Worm (Caenorhabditis elegans): ENCODE measurements around the gene fzr-1.

Gene fzr-1

DNA sequence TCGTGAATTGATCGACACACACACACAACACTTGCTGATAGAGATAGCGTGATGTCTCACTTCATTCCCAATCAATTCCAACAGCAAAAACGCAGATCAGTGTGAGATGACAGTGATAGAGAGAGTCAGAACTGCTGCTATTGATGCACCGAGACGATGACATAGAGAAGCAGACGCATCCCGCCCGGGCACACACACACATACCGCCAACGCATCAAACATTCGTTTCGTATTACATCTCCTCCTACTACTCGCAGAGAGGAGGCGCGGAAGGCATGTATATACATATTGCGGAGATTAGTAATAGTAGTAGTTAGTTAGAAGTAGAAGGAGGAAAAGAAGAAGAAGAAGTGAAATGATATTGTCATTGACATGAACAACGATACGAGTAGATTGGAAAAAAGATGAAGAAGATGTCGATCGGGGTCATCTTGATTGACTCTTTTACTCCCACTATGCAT is 24.8 kb downstream of the fzr-1 start (continued):
- TF ChIP-seq jun-1 (tag; optimal IDR thresholded peaks at IDR 0.05) (peak; percentile 57), nhr-11 (tag; optimal IDR thresholded peaks at IDR 0.05) (no peak), pqm-1 (tag; optimal IDR thresholded peaks at IDR 0.05) (peak; percentile 44), ztf-11 (tag; optimal IDR thresholded peaks at IDR 0.05) (no peak), ztf-4 (tag; optimal IDR thresholded peaks at IDR 0.05) (no peak), ceh-28 (tag; optimal IDR thresholded peaks at IDR 0.05) (peak; percentile 74), ceh-9 (tag; optimal IDR thresholded peaks at IDR 0.05) (no peak), fkh-2 (tag; optimal IDR thresholded peaks at IDR 0.05) (no peak), nhr-12 (tag; optimal IDR thresholded peaks at IDR 0.05) (no peak), nfya-1 (tag; optimal IDR thresholded peaks at IDR 0.05; ENCODE audit: insufficient read depth) (peak; percentile 40), egl-5 (tag; optimal IDR thresholded peaks at IDR 0.05) (no peak), sea-2 (GFP tag; optimal IDR thresholded peaks at IDR 0.05) (no peak), unc-39 (tag; optimal IDR thresholded peaks at IDR 0.05) (no peak)

DNA sequence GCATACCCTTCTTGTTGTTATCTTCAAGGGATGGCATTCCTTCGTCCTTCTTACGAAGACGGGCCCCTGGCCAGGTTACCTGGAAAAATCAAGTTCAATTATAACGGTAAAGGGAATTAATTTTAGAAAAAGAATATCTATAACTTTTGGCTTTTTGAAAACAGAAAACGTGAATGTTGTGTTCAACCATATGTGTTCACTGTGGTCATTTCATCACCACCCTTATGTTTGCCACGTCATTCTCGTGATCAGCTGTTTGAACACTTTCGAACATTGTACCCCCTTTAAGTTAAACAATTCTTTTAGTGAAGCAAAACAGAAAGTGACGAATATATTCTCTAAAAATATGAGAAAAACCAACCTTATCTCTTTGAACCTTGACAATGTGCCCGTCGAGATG is 25.5 kb downstream of the fzr-1 start:
- TF ChIP-seq zag-1 (tag; optimal IDR thresholded peaks at IDR 0.05), result no peak
- TF ChIP-seq pha-4 (tag; optimal IDR thresholded peaks at IDR 0.05), result peak; percentile 52
- TF ChIP-seq nhr-25 (tag; optimal IDR thresholded peaks at IDR 0.05), result no peak
- no peak for TF ChIP-seq egl-5 (tag; optimal IDR thresholded peaks at IDR 0.05)
- peak; percentile 42 for TF ChIP-seq ama-1 (optimal IDR thresholded peaks at IDR 0.05)
- TF ChIP-seq mml-1 (tag; optimal IDR thresholded peaks at IDR 0.05), result no peak
- TF ChIP-seq nhr-67 (tag; optimal IDR thresholded peaks at IDR 0.05), result no peak
- peak; percentile 38 for TF ChIP-seq nhr-43 (tag; optimal IDR thresholded peaks at IDR 0.05; ENCODE audit: poor library complexity, severe bottlenecking)

DNA sequence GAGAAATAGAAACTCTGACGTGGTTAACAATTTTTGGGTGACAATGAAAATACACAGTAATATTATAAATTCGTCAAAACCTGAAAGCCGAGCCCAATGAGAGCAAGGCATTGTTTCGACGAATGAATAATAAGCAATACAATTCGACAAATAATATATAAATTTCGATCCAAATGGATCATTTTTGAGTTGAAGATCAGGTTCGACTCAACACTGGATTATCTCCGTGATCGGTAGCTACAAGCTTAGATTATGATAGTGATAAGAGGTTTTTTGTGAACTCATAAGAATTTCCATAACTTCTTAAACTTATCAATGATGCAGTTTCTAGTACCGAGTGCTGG is 26.4 kb downstream of the fzr-1 start:
- TF ChIP-seq nhr-237 (tag; optimal IDR thresholded peaks at IDR 0.05) (no peak), nhr-43 (tag; optimal IDR thresholded peaks at IDR 0.05; ENCODE audit: poor library complexity, severe bottlenecking) (peak; percentile 69), jun-1 (tag; optimal IDR thresholded peaks at IDR 0.05) (no peak), elt-2 (tag; optimal IDR thresholded peaks at IDR 0.05) (peak; percentile 10), lin-15B (tag; optimal IDR thresholded peaks at IDR 0.05) (no peak), R02D3.7 (tag; optimal IDR thresholded peaks at IDR 0.05) (peak; percentile 11), ceh-28 (tag; optimal IDR thresholded peaks at IDR 0.05) (no peak), ceh-82 (tag; optimal IDR thresholded peaks at IDR 0.05) (no peak), aly-2 (tag; optimal IDR thresholded peaks at IDR 0.05) (no peak), mml-1 (tag; optimal IDR thresholded peaks at IDR 0.05) (no peak), nfya-1 (tag; optimal IDR thresholded peaks at IDR 0.05; ENCODE audit: insufficient read depth) (no peak)

DNA sequence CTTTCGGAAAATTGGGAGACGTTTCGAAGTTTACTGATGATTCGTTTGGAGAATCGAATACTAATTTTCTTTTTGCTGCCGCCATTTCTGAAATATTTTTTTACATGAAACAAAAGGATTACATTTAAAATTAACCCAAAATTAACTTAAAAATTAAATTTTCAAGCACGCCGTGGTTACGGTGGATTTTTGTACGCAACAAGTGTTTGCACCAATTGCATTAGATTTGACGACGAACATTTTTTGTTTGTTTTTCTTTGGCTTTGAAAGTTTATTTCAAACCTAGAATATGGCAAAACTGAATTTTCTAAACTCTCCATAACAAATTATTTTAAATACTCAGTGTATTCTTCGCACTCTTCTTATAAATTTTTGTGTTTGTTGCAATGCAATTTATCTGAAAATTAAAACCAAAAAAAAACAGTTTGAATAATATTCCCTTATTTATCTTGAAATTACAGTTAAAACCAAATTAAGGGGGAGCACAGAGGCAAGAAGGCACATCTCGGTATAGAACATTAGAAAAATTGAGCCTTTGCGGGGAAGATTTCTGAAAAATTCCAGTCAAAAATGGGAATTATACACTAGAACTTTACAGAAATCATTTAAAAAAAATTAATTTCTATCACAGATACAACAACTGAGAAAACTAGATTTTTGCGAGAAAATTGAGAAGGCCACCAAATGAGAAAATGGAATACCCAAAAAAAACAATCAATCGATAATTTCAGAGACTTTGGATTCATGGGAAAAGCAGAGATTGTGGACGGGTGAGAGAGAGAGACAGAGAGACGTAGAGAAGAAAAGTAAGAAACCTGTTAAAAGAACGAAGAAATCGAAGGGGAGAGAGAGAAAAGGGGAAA is 27.0 kb downstream of the fzr-1 start, which contains the start of gene hal-3:
TSS of gene hal-3 (minus strand) at position 87 of the 863 bp plus-strand sequence.
- peak; percentile 34 for TF ChIP-seq nfya-1 (tag; optimal IDR thresholded peaks at IDR 0.05; ENCODE audit: insufficient read depth)
- TF ChIP-seq R02D3.7 (tag; optimal IDR thresholded peaks at IDR 0.05), result no peak
- TF ChIP-seq ama-1 (optimal IDR thresholded peaks at IDR 0.05), result peak; percentile 41
- TF ChIP-seq ceh-28 (tag; optimal IDR thresholded peaks at IDR 0.05), result peak; percentile 74
- peak; percentile 35 for TF ChIP-seq jun-1 (tag; optimal IDR thresholded peaks at IDR 0.05)
- no peak for TF ChIP-seq skn-1 (tag; optimal IDR thresholded peaks at IDR 0.05)
- peak; percentile 14 for TF ChIP-seq daf-12 (tag; optimal IDR thresholded peaks at IDR 0.05)

DNA sequence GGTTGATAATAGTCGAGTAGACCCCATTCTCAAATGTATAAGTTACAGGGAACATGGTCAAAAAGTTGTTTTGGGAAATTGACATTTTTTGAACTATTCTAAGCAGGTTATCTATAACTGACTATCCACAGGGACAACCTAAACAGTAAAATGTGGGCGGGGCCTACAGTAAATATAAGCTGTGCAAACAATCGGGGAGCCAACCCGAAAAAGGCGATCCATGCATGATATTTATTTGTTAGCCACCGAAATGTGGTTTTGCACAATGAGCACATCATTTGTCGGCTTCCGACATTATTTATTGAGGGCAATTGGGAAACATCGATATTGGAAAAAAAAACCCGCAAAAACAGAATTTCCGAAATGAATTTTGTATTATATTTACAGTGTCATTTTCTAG is 29.5 kb downstream of the fzr-1 start, which contains the start of gene hlh-6:
TSS of gene hlh-6 (minus strand) at position 101 of the 400 bp plus-strand sequence.
- no peak for TF ChIP-seq elt-1 (tag; optimal IDR thresholded peaks at IDR 0.05)
- TF ChIP-seq egl-27 (tag; optimal IDR thresholded peaks at IDR 0.05), result no peak
- TF ChIP-seq pha-4 (tag; optimal IDR thresholded peaks at IDR 0.05), result no peak

DNA sequence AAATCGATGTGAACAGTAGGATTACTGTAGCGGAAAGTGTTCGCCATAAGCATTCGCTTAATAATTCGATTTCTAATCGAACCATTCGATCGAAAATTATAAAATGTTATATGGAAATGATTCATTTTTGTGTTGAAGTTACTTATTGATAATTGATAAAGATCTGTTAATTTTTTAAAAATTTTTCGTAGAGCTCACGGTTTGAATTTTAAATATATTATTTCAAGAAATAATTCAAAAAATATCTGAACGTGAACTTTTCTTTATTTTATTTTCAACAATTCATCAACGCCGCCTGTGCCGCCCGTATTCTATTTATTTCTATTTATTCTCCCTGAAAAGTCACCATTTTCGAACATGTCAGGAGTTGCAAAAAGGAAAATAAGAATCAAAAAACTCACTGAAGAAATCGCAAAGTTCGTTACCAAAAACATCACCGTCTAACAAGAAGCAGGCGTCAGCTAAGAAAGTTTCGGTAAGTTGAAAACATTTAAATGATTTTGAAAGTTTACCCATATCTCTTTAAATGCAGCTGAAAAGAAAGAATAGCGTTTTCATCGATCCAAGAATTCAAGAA is 32.8 kb downstream of the fzr-1 start, which contains the start of the genes T15H9.5 and T15H9.4:
TSS of gene T15H9.5 (minus strand) at position 101 of the 577 bp plus-strand sequence.
TSS of gene T15H9.4 (plus strand) at position 527 of the 577 bp plus-strand sequence.
- TF ChIP-seq mdl-1 (tag; optimal IDR thresholded peaks at IDR 0.05), result no peak
- TF ChIP-seq ztf-11 (tag; optimal IDR thresholded peaks at IDR 0.05), result no peak
- TF ChIP-seq ceh-82 (tag; optimal IDR thresholded peaks at IDR 0.05), result no peak
- TF ChIP-seq snpc-4 (tag; optimal IDR thresholded peaks at IDR 0.05), result no peak
- no peak for TF ChIP-seq nhr-23 (tag; optimal IDR thresholded peaks at IDR 0.05)
- no peak for TF ChIP-seq lin-39 (tag; optimal IDR thresholded peaks at IDR 0.05)
- no peak for TF ChIP-seq ama-1 (optimal IDR thresholded peaks at IDR 0.05)
- no peak for TF ChIP-seq daf-12 (tag; optimal IDR thresholded peaks at IDR 0.05)
- TF ChIP-seq pha-4 (tag; optimal IDR thresholded peaks at IDR 0.05), result no peak

Measured in whole organism, L3 larva.